Fruit fly (Drosophila melanogaster): ENCODE results near the gene CG42710.

DNA sequence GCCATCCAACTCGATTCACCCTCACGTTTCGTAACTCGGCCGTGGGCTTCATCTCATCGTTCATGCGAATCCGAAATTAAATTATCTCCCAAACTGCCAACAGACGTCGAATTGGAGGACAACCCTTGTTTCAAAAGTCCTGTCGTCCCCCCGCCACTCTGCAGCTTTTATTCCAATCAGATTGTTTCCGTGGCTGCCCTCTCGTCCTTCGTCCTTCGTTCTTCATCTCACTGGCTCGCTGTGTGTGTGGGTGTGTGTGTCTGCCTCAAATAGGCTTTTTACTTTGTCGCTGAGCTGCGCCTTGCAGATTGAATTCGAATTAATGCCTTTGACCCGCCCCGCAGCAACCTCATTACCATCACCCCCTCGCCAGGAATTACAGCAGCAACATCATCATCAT is 11.9 kb upstream of the CG42710 start:
- TF ChIP-seq usp (GFP tag; optimal IDR thresholded peaks at IDR 0.05) (no peak), pan (optimal IDR thresholded peaks at IDR 0.05) (no peak), psq (optimal IDR thresholded peaks at IDR 0.05) (no peak)
